Worm (Caenorhabditis elegans): ENCODE measurements around the gene F58A3.4.
A peak's percentile ranks its signal among the peaks of the same experiment; 100 is the strongest.

Gene F58A3.4

DNA sequence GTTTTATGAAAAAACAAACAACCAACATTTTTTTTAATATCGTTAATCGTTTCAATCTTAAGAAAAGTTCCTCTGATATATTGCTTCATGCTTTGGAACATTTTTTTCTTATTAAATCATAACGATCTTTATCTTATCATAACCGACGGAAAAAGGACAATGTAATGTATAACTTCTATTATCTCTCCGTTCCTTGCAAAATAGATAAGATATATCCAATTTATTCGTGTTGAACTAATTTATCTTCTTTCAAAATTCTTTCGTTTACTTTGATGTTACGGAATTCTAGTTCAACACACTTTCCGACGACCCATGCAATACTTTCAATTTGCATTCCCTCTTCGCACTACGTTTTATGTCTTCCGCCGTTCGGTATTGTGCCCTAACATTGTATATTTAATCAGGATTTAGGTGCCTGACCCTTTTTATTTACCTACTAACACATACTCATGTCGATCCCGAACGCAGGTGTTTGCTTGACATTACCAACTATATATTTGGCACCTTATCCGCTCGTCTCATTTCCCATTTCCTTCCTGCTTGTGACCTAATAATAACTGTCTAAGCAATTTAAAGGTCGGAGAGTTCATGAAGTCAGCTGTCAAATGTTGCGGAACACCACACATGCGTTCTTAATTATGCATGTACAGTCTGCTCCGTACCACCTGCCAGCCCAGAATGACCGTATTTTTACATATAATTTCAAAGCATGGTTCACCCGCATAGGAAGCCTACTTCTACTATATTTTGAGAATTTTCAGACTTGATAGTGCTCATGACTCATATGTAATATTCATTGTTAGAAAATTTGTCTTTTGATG, 18.9 kb downstream of the F58A3.4 start:
- TF ChIP-seq unc-42 (tag; optimal IDR thresholded peaks at IDR 0.05) (no peak), nfya-1 (tag; optimal IDR thresholded peaks at IDR 0.05) (no peak), pax-1 (tag; optimal IDR thresholded peaks at IDR 0.05) (peak; percentile 16), ztf-16 (tag; optimal IDR thresholded peaks at IDR 0.05) (no peak)

DNA sequence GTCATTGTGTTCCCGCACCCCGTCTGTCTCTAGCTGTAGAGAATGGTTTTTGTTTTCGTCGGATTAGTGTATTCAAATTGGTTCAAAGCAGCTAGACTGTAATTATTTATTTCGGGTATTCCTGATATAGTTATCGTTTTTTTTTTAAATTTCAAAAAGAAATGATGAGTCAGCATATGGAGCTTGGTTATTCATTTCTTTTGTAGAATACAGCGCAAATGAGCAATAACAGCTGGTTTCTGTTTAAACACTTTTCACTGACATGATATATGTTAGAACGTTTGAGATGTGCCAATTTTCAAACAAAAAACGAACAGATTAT, 19.6 kb downstream of the F58A3.4 start:
- TF ChIP-seq unc-3 (GFP tag; conservative IDR thresholded peaks at IDR 0.05) (no peak), unc-3 (tag; optimal IDR thresholded peaks at IDR 0.05) (no peak), ceh-14 (tag; optimal IDR thresholded peaks at IDR 0.05) (no peak), mec-3 (tag; optimal IDR thresholded peaks at IDR 0.05; ENCODE audit: borderline replicate concordance) (no peak), pros-1 (tag; optimal IDR thresholded peaks at IDR 0.05) (no peak), ttx-3 (tag; optimal IDR thresholded peaks at IDR 0.05) (no peak), madf-2 (tag; optimal IDR thresholded peaks at IDR 0.05) (no peak)

DNA sequence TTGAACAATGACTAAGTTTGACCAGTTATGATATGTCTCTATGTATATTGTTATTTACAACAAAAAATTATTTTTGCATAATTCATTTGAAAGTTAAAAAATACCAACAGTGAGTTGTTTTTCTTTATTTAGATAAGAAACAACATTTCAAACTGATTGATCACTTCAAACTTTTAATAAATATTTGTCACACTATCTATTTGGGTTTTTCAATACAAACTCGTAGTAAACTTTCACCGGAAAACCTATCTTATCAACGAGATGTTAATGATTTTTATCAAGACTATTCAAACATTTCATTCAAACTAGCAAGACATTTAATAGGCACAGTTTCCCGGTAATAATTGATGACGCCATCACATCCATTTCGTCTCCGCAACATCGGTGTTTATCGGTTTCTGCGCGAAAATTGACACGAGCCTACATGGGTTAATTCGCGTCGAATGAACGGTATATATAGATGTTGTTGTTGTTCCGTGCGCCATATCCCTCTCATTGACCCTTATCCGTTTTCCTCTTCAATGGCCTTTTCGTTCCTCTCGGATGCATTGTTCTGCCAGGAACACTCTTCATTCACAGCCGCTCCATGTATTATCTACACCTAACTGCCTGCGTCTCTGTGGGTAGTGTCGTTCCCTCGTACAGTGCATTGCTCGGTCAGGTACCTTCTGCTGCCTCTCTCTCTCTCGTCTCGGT, 20.2 kb downstream of the F58A3.4 start:
- TF ChIP-seq syd-9 (tag; optimal IDR thresholded peaks at IDR 0.05) (peak; percentile 14), ceh-2 (tag; optimal IDR thresholded peaks at IDR 0.05) (peak; percentile 40), T23F11.4 (GFP tag; optimal IDR thresholded peaks at IDR 0.05) (no peak), sdc-2 (tag; optimal IDR thresholded peaks at IDR 0.05) (peak; percentile 52), sox-4 (tag; optimal IDR thresholded peaks at IDR 0.05) (no peak), fax-1 (tag; optimal IDR thresholded peaks at IDR 0.05) (no peak), madf-2 (tag; optimal IDR thresholded peaks at IDR 0.05) (no peak), dve-1 (tag; optimal IDR thresholded peaks at IDR 0.05) (no peak), ceh-31 (tag; optimal IDR thresholded peaks at IDR 0.05) (peak; percentile 64), nfya-1 (tag; optimal IDR thresholded peaks at IDR 0.05) (peak; percentile 23), mec-3 (tag; optimal IDR thresholded peaks at IDR 0.05; ENCODE audit: borderline replicate concordance) (no peak), tbx-2 (tag; optimal IDR thresholded peaks at IDR 0.05) (peak; percentile 69), hlh-8 (tag; optimal IDR thresholded peaks at IDR 0.05) (no peak), sox-2 (GFP tag; IDR thresholded peaks at IDR 0.05) (peak; percentile 67), fkh-6 (tag; optimal IDR thresholded peaks at IDR 0.05) (peak; percentile 20), ref-2 (tag; optimal IDR thresholded peaks at IDR 0.05) (peak; percentile 78), hlh-6 (tag; optimal IDR thresholded peaks at IDR 0.05) (no peak)

DNA sequence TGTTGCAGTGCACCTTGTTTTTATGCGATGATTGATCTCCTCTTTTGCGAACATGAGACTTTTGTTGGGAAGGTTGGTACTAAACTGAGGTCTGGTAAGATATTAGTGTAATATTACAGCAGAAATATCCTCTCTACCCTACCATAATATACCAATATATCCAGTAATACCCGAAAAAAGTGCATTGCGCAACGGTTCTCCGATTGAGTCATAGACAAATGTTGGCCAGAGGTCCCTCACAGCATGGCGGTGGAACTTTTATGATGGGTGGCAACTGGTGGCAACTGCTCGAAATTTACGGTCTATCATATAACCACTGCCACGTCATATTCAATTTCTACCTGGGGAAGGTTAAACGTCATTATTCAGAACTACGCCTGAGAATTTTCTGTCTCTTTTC, 21.2 kb downstream of the F58A3.4 start:
- no peak for TF ChIP-seq hlh-8 (tag; optimal IDR thresholded peaks at IDR 0.05)
- TF ChIP-seq pat-9 (tag; optimal IDR thresholded peaks at IDR 0.05): no peak
- no peak for TF ChIP-seq eyg-1 (tag; optimal IDR thresholded peaks at IDR 0.05)
- no peak for TF ChIP-seq unc-42 (tag; optimal IDR thresholded peaks at IDR 0.05)
- no peak for TF ChIP-seq unc-55 (GFP tag; optimal IDR thresholded peaks at IDR 0.05)
- TF ChIP-seq ceh-31 (tag; optimal IDR thresholded peaks at IDR 0.05): no peak
- no peak for TF ChIP-seq ama-1 (optimal IDR thresholded peaks at IDR 0.05)
- no peak for TF ChIP-seq zip-5 (tag; optimal IDR thresholded peaks at IDR 0.05)
- TF ChIP-seq fkh-10 (GFP tag; optimal IDR thresholded peaks at IDR 0.05): no peak
- no peak for TF ChIP-seq ceh-45 (GFP tag; IDR thresholded peaks at IDR 0.05)
- no peak for TF ChIP-seq npax-4 (tag; optimal IDR thresholded peaks at IDR 0.05)
- no peak for TF ChIP-seq pros-1 (tag; optimal IDR thresholded peaks at IDR 0.05)
- TF ChIP-seq T23F11.4 (GFP tag; optimal IDR thresholded peaks at IDR 0.05): no peak
- TF ChIP-seq ceh-2 (tag; optimal IDR thresholded peaks at IDR 0.05): no peak
- TF ChIP-seq ref-2 (tag; optimal IDR thresholded peaks at IDR 0.05): no peak
- TF ChIP-seq madf-2 (tag; optimal IDR thresholded peaks at IDR 0.05): no peak
- TF ChIP-seq hlh-15 (tag; optimal IDR thresholded peaks at IDR 0.05): no peak
